Worm (Caenorhabditis elegans) whole organism, dauer: ENCODE data around the gene rilp-1.

Source experiments
- unc-62 ChIP-seq: sonication (generic microtip); optimal IDR thresholded peaks from 2 replicates; lab custom pipeline; 2017; ENCODE audit warnings: missing biosample characterization, missing genetic modification reagents, missing genetic modification characterization

The rilp-1 gene

DNA sequence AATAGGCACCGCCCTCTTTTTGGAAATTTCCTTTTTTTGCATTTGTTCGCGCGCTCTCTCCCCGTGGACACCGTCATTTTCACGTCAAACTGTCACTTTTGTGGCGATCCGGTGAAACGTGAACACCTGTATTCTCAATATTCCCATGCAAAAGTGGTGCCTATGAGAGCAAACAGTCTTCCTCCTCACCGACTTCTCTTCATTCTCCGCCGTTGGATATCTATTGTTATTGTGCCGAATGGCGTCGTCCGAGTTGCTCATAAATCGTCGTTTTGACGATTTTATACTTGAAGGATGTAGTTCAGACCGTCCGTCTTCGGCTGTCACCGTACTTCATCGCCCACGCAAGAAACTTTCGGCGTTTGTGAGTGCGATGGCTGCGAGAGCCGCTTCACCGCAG, at the start of gene rilp-1:
rilp-1 (plus strand) TSS at position 301 of the 400 bp plus-strand sequence.
- TF ChIP-seq unc-62 (GFP tag; lab: Kevin White, UChicago) = no peak

- no peak for TF ChIP-seq unc-62 (GFP tag; lab: Kevin White, UChicago)
Observed at ce11 chrIII:3588183-3588582, 47.8 kb upstream of the rilp-1 start.

ce11 chrIII:3590365-3590764, 45.6 kb upstream of the rilp-1 start, which contains the start of gene ptp-1:
TSS of gene ptp-1 (plus strand) at chrIII:3590722.
- TF ChIP-seq unc-62 (GFP tag; lab: Kevin White, UChicago) = no peak

DNA sequence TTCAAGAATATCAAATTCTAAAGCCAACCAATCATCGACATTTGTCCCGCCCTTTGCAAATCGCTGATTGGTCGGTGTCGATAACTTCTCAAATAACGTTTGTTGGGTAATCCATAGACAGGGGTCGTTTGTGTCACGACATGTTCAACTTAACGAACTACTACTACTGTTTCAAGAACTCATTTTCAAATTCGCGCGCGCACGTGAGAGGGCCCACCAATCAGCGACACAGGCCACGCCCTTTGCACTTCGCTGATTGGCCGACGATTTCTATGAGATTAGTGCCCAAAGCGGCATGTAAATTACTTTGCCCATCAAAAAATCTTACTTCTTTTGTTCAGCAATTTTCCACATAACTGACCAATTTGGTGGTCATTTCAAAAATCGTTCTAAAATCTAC, 41.3 kb upstream of the rilp-1 start:
- no peak for TF ChIP-seq unc-62 (GFP tag; lab: Kevin White, UChicago)

- TF ChIP-seq unc-62 (GFP tag; lab: Kevin White, UChicago) = no peak
Observed at ce11 chrIII:3601271-3601670, 34.7 kb upstream of the rilp-1 start.

DNA sequence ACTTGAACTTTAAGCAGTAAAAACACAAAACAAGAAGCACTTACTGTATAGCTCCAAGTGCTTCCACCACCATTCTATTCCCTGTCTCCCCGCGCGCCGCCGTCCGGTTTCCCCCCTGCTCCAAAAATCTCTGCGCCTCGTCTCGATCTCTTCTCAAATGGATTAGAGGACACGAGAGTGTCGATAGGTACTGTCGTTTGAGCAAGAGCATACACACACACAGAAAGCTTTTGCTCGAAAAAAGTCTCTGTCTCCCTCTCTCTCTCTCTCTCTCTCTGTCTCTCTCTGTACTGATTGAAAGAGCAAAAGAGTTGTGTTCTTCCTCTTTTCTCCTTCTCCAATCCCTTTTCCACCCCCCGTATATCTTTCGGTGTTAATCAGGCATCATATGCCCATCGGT, 30.3 kb upstream of the rilp-1 start:
- no peak for TF ChIP-seq unc-62 (GFP tag; lab: Kevin White, UChicago)

DNA sequence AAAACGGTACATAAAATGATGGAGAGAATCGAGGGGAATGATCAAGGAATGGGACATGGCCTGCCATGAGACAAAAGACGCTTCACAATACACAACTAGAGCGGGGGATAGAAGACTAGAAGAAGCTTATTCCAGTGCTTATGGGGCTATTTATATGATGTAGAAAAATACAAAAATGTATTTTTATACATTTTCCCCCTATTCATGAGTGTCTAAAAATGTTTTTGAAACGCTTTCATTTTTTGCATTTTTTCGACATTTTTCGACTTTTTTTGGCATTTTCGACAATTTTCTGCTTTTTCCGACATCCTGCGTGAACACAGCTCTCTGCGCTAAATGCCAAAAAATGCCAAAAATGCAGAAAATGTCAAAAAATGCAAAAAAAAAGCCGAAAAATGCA, 23.6 kb upstream of the rilp-1 start:
- no peak for TF ChIP-seq unc-62 (GFP tag; lab: Kevin White, UChicago)

ce11 chrIII:3612882-3613479, 23.0 kb upstream of the rilp-1 start:
- TF ChIP-seq unc-62 (GFP tag; lab: Kevin White, UChicago) = no peak

DNA sequence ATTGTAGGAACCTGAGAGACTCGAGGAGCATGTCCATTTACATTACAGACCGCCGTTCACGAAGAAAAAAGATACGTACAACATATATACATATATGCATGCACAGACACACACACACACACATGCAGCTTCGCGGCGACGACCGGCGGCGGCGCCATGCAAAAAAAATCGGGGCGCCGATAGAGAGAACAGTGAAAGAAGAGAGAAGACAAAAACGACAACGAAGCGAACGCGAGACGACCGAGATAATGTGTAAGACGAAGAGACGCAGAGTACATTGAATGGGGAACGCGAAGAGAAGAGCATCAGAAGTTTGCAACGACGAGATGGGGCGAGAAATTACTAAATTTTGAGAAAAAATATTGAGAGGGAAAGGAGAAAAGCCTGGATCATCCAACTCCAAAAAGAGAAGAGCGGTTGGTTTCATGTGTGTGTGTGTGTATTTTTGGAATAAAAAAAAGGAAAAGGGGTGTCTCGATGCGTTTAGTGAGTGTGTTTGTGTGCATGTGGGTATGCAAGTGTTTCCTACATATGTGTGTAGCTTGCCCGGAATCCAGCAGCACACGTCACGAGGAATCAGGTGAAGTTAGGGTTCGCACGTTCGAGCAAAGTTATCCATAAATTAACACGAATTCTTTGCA, 16.2 kb upstream of the rilp-1 start:
- TF ChIP-seq unc-62 (GFP tag; lab: Kevin White, UChicago) = no peak

DNA sequence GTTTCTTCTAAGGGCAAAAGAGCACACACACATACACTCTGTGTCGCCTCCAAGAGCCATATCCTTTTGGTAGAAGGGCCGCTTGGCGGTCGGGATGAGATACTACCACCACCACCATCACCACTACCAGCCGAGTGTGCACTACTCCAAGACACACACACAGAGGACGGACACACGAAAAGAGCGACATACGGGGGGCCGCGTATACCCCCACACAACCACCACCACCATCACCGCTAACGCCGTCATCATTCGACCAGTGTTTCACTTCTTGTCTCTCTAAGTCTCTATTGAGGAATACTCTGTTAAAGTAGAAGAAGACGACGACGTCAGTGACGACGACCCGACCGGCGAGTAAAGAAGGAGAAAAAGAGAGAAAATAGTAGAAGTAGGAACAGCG, 15.3 kb upstream of the rilp-1 start:
- no peak for TF ChIP-seq unc-62 (GFP tag; lab: Kevin White, UChicago)

DNA sequence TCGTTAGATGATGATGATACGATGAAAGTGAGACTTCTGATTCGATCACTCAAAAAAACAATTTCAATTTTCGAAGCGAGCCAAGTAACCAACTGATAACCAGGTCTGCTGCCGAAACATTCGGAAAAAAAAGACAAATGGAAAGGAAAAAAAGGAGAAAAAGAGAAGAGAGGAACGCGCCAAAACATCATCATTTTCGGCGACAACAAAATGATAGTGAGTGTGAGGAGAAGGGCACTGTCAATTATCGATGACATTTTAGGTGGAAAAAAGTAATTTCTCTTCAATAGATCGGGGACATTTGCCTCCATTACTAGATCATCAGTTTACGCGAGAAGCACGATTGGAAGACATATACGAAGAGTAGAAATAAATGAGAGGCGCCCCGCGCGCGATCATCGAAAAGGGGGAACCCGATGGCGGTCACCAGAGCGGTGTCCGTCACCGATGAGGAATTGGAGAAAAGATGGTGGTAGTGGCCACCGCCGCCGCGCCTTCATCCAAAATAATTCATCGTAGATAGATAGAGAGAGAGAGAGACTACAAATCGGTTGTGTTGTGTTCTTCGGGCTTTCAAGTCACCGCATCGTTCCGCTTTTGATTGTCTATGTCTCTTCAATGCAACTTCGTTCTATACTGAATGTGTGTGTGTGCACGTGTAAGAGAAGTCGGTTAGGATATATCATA, 14.6 kb upstream of the rilp-1 start:
- TF ChIP-seq unc-62 (GFP tag; lab: Kevin White, UChicago) = no peak

ce11 chrIII:3623772-3624171, 12.2 kb upstream of the rilp-1 start:
- TF ChIP-seq unc-62 (GFP tag; lab: Kevin White, UChicago) = no peak

ce11 chrIII:3627042-3627441, 8.9 kb upstream of the rilp-1 start, which contains the start of gene sel-8:
TSS of gene sel-8 (minus strand) at chrIII:3627142.
- no peak for TF ChIP-seq unc-62 (GFP tag; lab: Kevin White, UChicago)

DNA sequence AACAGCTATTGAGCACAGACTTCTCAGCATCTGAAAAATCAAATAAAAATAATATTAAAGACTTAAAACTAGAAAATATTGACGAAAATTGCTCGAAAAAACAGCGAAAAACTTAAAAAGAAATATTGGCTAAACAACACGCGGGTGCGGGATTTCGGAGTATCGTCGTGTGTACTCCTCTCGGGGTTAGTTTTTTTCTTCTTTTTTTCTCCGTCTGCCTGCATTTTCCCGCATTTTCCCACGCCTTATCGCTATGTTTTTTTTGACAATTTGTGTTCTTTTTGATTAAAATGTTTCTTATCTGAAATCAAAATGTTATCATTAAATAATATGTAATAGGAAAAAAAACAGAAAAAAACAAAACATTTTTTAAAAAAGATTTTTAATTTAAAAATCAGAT, 5.6 kb upstream of the rilp-1 start, which contains the start of gene mrps-31:
mrps-31 (minus strand) TSS at position 36 of the 400 bp plus-strand sequence.
- no peak for TF ChIP-seq unc-62 (GFP tag; lab: Kevin White, UChicago)

- no peak for TF ChIP-seq unc-62 (GFP tag; lab: Kevin White, UChicago)
Observed at ce11 chrIII:3632379-3632778, 3.6 kb upstream of the rilp-1 start.

ce11 chrIII:3634158-3634557, 1.8 kb upstream of the rilp-1 start:
- TF ChIP-seq unc-62 (GFP tag; lab: Kevin White, UChicago) = no peak
